Worm (Caenorhabditis elegans) whole organism, L1 larva: ENCODE results near the gene F57A8.6.

ENCODE experiments used
- aly-2 ChIP-seq: fragments of 150-350 bp; optimal IDR thresholded peaks from 2 replicates; lab custom pipeline; 2014; ENCODE audit warnings: missing biosample characterization, missing genetic modification characterization
- blmp-1 ChIP-seq: fragments of 150-350 bp; optimal IDR thresholded peaks from 2 replicates; lab custom pipeline; 2014; ENCODE audit warnings: missing biosample characterization, missing genetic modification characterization
- ceh-63 ChIP-seq: fragments of 200-800 bp; sonication (Bioruptor generic); optimal IDR thresholded peaks from 2 replicates; lab custom pipeline; 2018; ENCODE audit warnings: mild to moderate bottlenecking, missing genetic modification characterization, missing compliant biosample characterization
- ceh-88 ChIP-seq: fragments of 200-800 bp; sonication (Bioruptor generic); IDR thresholded peaks from 2 replicates; pipeline ENCODE4 v1.3.6; 2022; ENCODE audit warnings: missing genetic modification characterization, missing compliant biosample characterization
- ceh-90 ChIP-seq: sonication (generic microtip); optimal IDR thresholded peaks from 2 replicates; lab custom pipeline; 2016; ENCODE audit warnings: missing genetic modification characterization, missing compliant biosample characterization
- dsc-1 ChIP-seq: sonication (generic microtip); optimal IDR thresholded peaks from 2 replicates; lab custom pipeline; 2016; ENCODE audit warnings: mild to moderate bottlenecking, missing genetic modification characterization, missing compliant biosample characterization
- efl-1 ChIP-seq, 4 experiments: fragments of 150-350 bp; optimal IDR thresholded peaks in 3 of 4; peaks in 1 of 4; 1 replicate in 1 of 4; 2 replicates in 3 of 4; lab custom pipeline; 2014; ENCODE audit warnings: missing biosample characterization in 2 of 4, missing genetic modification characterization in 2 of 4, missing genetic modification reagents in 2 of 4
- efl-3 ChIP-seq: fragments of 200-800 bp; sonication (Bioruptor generic); optimal IDR thresholded peaks from 2 replicates; lab custom pipeline; 2018; ENCODE audit warnings: mild to moderate bottlenecking, missing genetic modification characterization, missing compliant biosample characterization
- elt-2 ChIP-seq: sonication (generic microtip); optimal IDR thresholded peaks from 2 replicates; lab custom pipeline; 2016; ENCODE audit warnings: missing genetic modification characterization, mild to moderate bottlenecking, inconsistent platforms, missing compliant biosample characterization, missing genetic modification reagents
- elt-3 ChIP-seq, 6 experiments: fragments of 150-350 bp in 1 of 6; sonication (generic microtip); optimal IDR thresholded peaks; 2 replicates each; lab custom pipeline; 2017 to 2018; ENCODE audit warnings: missing biosample characterization in 6 of 6, missing genetic modification characterization in 6 of 6, inconsistent platforms in 1 of 6
- fkh-10 ChIP-seq: sonication (generic microtip); optimal IDR thresholded peaks from 2 replicates; lab custom pipeline; 2017; ENCODE audit warnings: missing biosample characterization, missing genetic modification reagents, missing genetic modification characterization
- fkh-4 ChIP-seq: sonication (generic microtip); optimal IDR thresholded peaks from 2 replicates; lab custom pipeline; 2016; ENCODE audit warnings: missing compliant biosample characterization, missing genetic modification characterization, borderline replicate concordance
- grh-1 ChIP-seq: fragments of 200-800 bp; sonication (Bioruptor generic); IDR thresholded peaks from 2 replicates; pipeline ENCODE4 v1.3.6; 2022; ENCODE audit warnings: missing genetic modification reagents, missing genetic modification characterization, missing compliant biosample characterization
- hlh-17 ChIP-seq: fragments of 200-800 bp; sonication (Bioruptor generic); optimal IDR thresholded peaks from 2 replicates; lab custom pipeline; 2018; ENCODE audit warnings: missing genetic modification characterization, mild to moderate bottlenecking, missing compliant biosample characterization, moderate library complexity, borderline replicate concordance
- hlh-4 ChIP-seq: sonication (generic microtip); optimal IDR thresholded peaks from 2 replicates; lab custom pipeline; 2016; ENCODE audit warnings: mild to moderate bottlenecking, missing genetic modification characterization, missing compliant biosample characterization
- isw-1 ChIP-seq: fragments of 200-800 bp; sonication (Bioruptor generic); IDR thresholded peaks from 2 replicates; pipeline ENCODE4 v1.3.6; 2022; ENCODE audit warnings: missing genetic modification characterization, missing compliant biosample characterization
- lin-15B ChIP-seq: fragments of 150-350 bp; sonication (generic microtip); optimal IDR thresholded peaks from 3 replicates; lab custom pipeline; 2014; ENCODE audit warnings: missing biosample characterization, missing genetic modification characterization
- lir-3 ChIP-seq: sonication (generic microtip); optimal IDR thresholded peaks from 2 replicates; lab custom pipeline; 2016; ENCODE audit warnings: mild to moderate bottlenecking, missing genetic modification characterization, moderate library complexity, missing compliant biosample characterization; ENCODE audit not compliant: poor library complexity
- mdl-1 ChIP-seq, 2 experiments: fragments of 150-350 bp; optimal IDR thresholded peaks; 2 replicates each; lab custom pipeline; 2014 to 2017; ENCODE audit warnings: missing biosample characterization in 2 of 2, missing genetic modification characterization in 2 of 2, inconsistent platforms in 1 of 2
- nhr-12 ChIP-seq: sonication (generic microtip); optimal IDR thresholded peaks from 2 replicates; lab custom pipeline; 2017; ENCODE audit warnings: missing biosample characterization, missing genetic modification characterization
- nhr-19 ChIP-seq: fragments of 200-800 bp; sonication (Bioruptor generic); conservative IDR thresholded peaks from 2 replicates; pipeline ENCODE4 v1.3.6; 2022; ENCODE audit warnings: missing genetic modification characterization, missing compliant biosample characterization
- nhr-237 ChIP-seq: fragments of 150-350 bp; optimal IDR thresholded peaks from 2 replicates; lab custom pipeline; 2014; ENCODE audit warnings: missing biosample characterization, missing genetic modification characterization
- nhr-71 ChIP-seq: sonication (generic microtip); optimal IDR thresholded peaks from 2 replicates; lab custom pipeline; 2016; ENCODE audit warnings: mild to moderate bottlenecking, missing genetic modification characterization, moderate library complexity, missing compliant biosample characterization
- nhr-77 ChIP-seq: fragments of 150-350 bp; optimal IDR thresholded peaks from 2 replicates; lab custom pipeline; 2014; ENCODE audit warnings: missing biosample characterization, missing genetic modification characterization
- pqm-1 ChIP-seq: sonication (generic microtip); optimal IDR thresholded peaks from 3 replicates; lab custom pipeline; 2017; ENCODE audit warnings: missing biosample characterization, missing genetic modification characterization
- rnt-1 ChIP-seq: sonication (generic microtip); optimal IDR thresholded peaks from 2 replicates; lab custom pipeline; 2016; ENCODE audit warnings: mild to moderate bottlenecking, missing genetic modification characterization, moderate library complexity, missing compliant biosample characterization
- snpc-4 ChIP-seq: fragments of 150-350 bp; optimal IDR thresholded peaks from 2 replicates; lab custom pipeline; 2014; ENCODE audit warnings: missing biosample characterization, missing genetic modification characterization
- sox-4 ChIP-seq: sonication (generic microtip); optimal IDR thresholded peaks from 2 replicates; lab custom pipeline; 2016; ENCODE audit warnings: missing genetic modification characterization, missing compliant biosample characterization
- sptf-1 ChIP-seq: fragments of 150-350 bp; optimal IDR thresholded peaks from 2 replicates; lab custom pipeline; 2014; ENCODE audit warnings: missing biosample characterization, missing genetic modification characterization
- sup-37 ChIP-seq: fragments of 200-800 bp; sonication (Bioruptor generic); optimal IDR thresholded peaks from 2 replicates; lab custom pipeline; 2018; ENCODE audit warnings: mild to moderate bottlenecking, missing genetic modification characterization, missing compliant biosample characterization
- tlp-1 ChIP-seq: fragments of 150-350 bp; optimal IDR thresholded peaks from 2 replicates; lab custom pipeline; 2014; ENCODE audit warnings: missing biosample characterization, missing genetic modification characterization
- unc-130 ChIP-seq: fragments of 150-350 bp; optimal IDR thresholded peaks from 2 replicates; lab custom pipeline; 2017; ENCODE audit warnings: missing biosample characterization, missing genetic modification characterization, inconsistent platforms
- unc-30 ChIP-seq: sonication (generic microtip); optimal IDR thresholded peaks from 2 replicates; lab custom pipeline; 2017; ENCODE audit warnings: missing biosample characterization, missing genetic modification characterization
- unc-86 ChIP-seq: sonication (generic microtip); optimal IDR thresholded peaks from 2 replicates; lab custom pipeline; 2016; ENCODE audit warnings: missing genetic modification characterization, missing compliant biosample characterization
- unc-98 ChIP-seq: fragments of 200-800 bp; sonication (Bioruptor generic); IDR thresholded peaks from 2 replicates; pipeline ENCODE4 v1.3.6; 2022; ENCODE audit warnings: missing genetic modification characterization, missing compliant biosample characterization
- zag-1 ChIP-seq: fragments of 150-350 bp; optimal IDR thresholded peaks from 2 replicates; lab custom pipeline; 2014; ENCODE audit warnings: missing biosample characterization, missing genetic modification characterization
- ztf-11 ChIP-seq, 2 experiments: sonication (generic microtip); optimal IDR thresholded peaks; 2 replicates each; lab custom pipeline; 2016 to 2017; ENCODE audit warnings: missing genetic modification characterization in 2 of 2, missing biosample characterization in 1 of 2, missing compliant biosample characterization in 1 of 2

The F57A8.6 gene

DNA sequence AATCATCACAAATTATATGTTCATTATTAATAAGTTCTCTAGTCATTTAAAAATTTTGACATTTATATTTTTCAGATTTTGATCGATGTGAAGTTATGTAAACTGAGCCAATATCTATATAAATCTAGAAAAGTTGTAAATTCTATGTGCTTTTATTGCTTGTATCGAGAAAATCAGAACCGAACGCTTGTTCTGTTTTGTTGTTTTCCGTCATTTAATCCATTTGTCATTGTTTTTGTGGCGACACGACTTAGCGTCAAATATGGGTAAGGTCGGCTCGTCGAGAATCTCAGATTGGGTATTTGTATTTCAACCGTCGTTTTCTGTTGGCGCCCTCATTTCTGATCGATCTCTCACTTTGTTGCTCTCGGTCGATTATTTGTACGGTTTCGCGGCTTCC, 40.6 kb upstream of the F57A8.6 start, which contains the start of gene cht-5:
cht-5 (plus strand) TSS at position 301 of the 400 bp plus-strand sequence.
- TF ChIP-seq lin-15B (no peak), aly-2 (no peak), efl-3 (no peak), blmp-1 (no peak), lir-3 (tag; lab: Kevin White, UChicago) (no peak), sox-4 (tag; lab: Kevin White, UChicago) (no peak), efl-1 (optimal IDR thresholded peaks at IDR 0.05; lab: Kevin White, UChicago) (no peak), efl-1 (GFP tag; optimal IDR thresholded peaks at IDR 0.05 in 1 of 2; lab: Kevin White, UChicago) (no peak), snpc-4 (tag; lab: Kevin White, UChicago) (no peak), ceh-88 (GFP tag; lab: Robert Waterston, UW) (no peak), rnt-1 (tag; lab: Kevin White, UChicago) (no peak), nhr-237 (no peak), nhr-77 (tag; lab: Kevin White, UChicago) (no peak), ztf-11 (tag; optimal IDR thresholded peaks at IDR 0.05; lab: Kevin White, UChicago) (no peak)

DNA sequence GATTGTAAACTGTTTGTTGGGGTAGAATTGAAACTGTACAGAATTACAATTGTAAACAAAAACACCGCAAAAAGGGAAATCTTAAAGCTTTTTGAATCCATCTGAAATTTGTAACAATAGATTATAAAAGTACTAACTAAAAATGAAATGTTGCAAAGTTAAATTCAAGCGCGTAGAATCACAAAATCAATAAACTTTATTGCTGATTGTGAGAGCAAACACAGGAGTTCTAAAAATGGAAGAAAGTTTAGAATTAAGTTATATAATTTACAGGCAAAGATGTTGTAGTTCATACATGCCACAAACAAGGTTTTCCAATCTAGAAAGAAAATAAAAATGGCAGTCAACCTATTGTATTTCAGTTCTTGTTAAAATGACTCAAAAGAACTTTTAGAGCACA, 38.5 kb upstream of the F57A8.6 start, which contains the start of gene C08B6.3:
C08B6.3 (minus strand) TSS at position 101 of the 400 bp plus-strand sequence.
- TF ChIP-seq tlp-1 (tag; lab: Kevin White, UChicago) (no peak), ceh-63 (no peak), unc-130 (no peak), nhr-19 (no peak), efl-3 (no peak), elt-2 (tag; lab: Kevin White, UChicago) (no peak), isw-1 (GFP tag; lab: Robert Waterston, UW) (no peak), fkh-10 (GFP tag; lab: Kevin White, UChicago) (no peak), dsc-1 (tag; lab: Kevin White, UChicago) (no peak), ceh-90 (tag; lab: Kevin White, UChicago) (no peak), nhr-77 (tag; lab: Kevin White, UChicago) (no peak), hlh-17 (GFP tag; lab: Kevin White, UChicago) (no peak), nhr-12 (no peak), fkh-4 (tag; lab: Kevin White, UChicago) (no peak), nhr-71 (tag; lab: Kevin White, UChicago) (no peak), unc-30 (tag; lab: Kevin White, UChicago) (no peak), sup-37 (GFP tag; lab: Kevin White, UChicago) (no peak)

DNA sequence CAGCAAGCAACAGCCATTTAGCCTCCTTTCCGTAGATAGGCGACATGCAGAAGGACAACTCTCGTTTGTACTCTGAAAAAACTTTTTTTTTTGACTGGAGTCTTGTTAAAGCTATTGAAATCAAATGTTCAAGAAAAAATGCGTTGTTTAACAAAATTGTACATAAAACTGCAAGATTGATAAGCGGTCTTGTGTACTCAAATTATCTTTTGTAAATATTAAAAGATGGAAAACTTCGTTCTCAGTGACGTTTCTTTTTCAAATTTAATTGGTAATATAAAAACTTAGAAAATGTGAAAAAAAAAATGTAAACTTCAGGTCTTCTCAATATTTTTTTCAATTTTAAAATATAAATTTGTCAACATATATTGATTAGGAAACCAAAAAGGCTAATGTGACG, 37.4 kb upstream of the F57A8.6 start:
- no peak for TF ChIP-seq zag-1 (tag; lab: Kevin White, UChicago)
- no peak for TF ChIP-seq nhr-71 (tag; lab: Kevin White, UChicago)
- no peak for TF ChIP-seq pqm-1 (tag; lab: Kevin White, UChicago)
- no peak for TF ChIP-seq unc-98 (GFP tag; lab: Robert Waterston, UW)
- TF ChIP-seq unc-30 (tag; lab: Kevin White, UChicago) = no peak
- TF ChIP-seq unc-86 (tag; lab: Kevin White, UChicago) = no peak
- no peak for TF ChIP-seq mdl-1 (tag; optimal IDR thresholded peaks at IDR 0.05; lab: Kevin White, UChicago)
- TF ChIP-seq sptf-1 (tag; lab: Kevin White, UChicago) = no peak
- no peak for TF ChIP-seq rnt-1 (tag; lab: Kevin White, UChicago)
- no peak for TF ChIP-seq dsc-1 (tag; lab: Kevin White, UChicago)
- no peak for TF ChIP-seq grh-1 (GFP tag; lab: Robert Waterston, UW)
- no peak for TF ChIP-seq ceh-90 (tag; lab: Kevin White, UChicago)
- TF ChIP-seq elt-3 (tag; optimal IDR thresholded peaks at IDR 0.05; lab: Kevin White, UChicago) = no peak

DNA sequence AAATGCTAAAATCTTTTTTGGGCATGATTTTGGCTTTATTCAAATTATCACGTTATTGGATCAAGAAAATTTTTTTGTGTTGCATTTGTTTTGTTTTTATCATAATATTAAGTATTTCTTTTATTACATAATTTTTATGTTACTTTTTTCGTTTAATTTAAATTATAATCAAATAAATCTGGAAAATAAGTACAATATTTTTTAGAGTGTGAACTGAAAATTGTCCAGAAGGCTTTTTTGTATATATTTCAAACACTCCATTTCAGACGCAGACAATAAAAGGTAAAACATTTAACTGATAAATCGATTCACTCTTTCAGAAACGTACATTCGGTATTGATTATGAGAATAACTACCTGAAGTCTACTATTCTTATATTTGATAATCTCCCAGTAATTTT, 33.6 kb upstream of the F57A8.6 start, which contains the start of gene C08B6.11:
C08B6.11 (plus strand) TSS at position 301 of the 400 bp plus-strand sequence.
- TF ChIP-seq hlh-4 (tag; lab: Kevin White, UChicago) (no peak), nhr-71 (tag; lab: Kevin White, UChicago) (no peak), fkh-4 (tag; lab: Kevin White, UChicago) (no peak)
